Fruit fly (Drosophila melanogaster) whole organism: ENCODE data around the gene CG34241.

Experiments used
- CG8478 ChIP-seq: fragments of >200 bp; optimal IDR thresholded peaks from 2 replicates; lab custom pipeline; 2018; ENCODE audit warnings: inconsistent platforms
- Dll ChIP-seq: fragments of >200 bp; optimal IDR thresholded peaks from 2 replicates; lab custom pipeline; 2017
- EcR ChIP-seq, 2 experiments: fragments of >200 bp; optimal IDR thresholded peaks; 2 replicates each; lab custom pipeline; 2017; ENCODE audit warnings: missing biosample characterization in 2 of 2, missing genetic modification characterization in 2 of 2, missing genetic modification reagents in 2 of 2
- pan ChIP-seq: fragments of >200 bp; optimal IDR thresholded peaks from 2 replicates; lab custom pipeline; 2017
- psq ChIP-seq: fragments of >200 bp; optimal IDR thresholded peaks from 2 replicates; lab custom pipeline; 2017

- TF ChIP-seq psq (lab: Kevin White, UChicago) (no peak), CG8478 (lab: Kevin White, UChicago) (no peak), pan (lab: Kevin White, UChicago) (no peak), EcR (GFP tag; optimal IDR thresholded peaks at IDR 0.05; lab: Kevin White, UChicago) (no peak), Dll (lab: Kevin White, UChicago) (no peak)
These were observed 19.3 kb upstream of the CG34241 start for dm6 chr3L:12108515-12108914.
